Worm (Caenorhabditis elegans) whole organism, early embryonic: Measurements from ENCODE around the gene nlp-57.

Experiments used
- F13C5.2 ChIP-seq: sonication (generic microtip); optimal IDR thresholded peaks from 2 replicates; lab custom pipeline; 2017; ENCODE audit warnings: mild to moderate bottlenecking, missing genetic modification characterization, inconsistent platforms, missing compliant biosample characterization
- aly-1 ChIP-seq: sonication (generic microtip); optimal IDR thresholded peaks from 2 replicates; lab custom pipeline; 2016; ENCODE audit warnings: missing genetic modification characterization, missing compliant biosample characterization
- ama-1 ChIP-seq: fragments of 150-350 bp; optimal IDR thresholded peaks from 2 replicates; lab custom pipeline; 2014
- ceh-13 ChIP-seq: fragments of 200-800 bp; sonication (Bioruptor generic); optimal IDR thresholded peaks from 2 replicates; lab custom pipeline; 2018; ENCODE audit warnings: mild to moderate bottlenecking, missing genetic modification characterization, missing compliant biosample characterization
- ets-7 ChIP-seq: sonication (generic microtip); optimal IDR thresholded peaks from 2 replicates; lab custom pipeline; 2016; ENCODE audit warnings: missing genotype, missing genetic modification characterization, missing compliant biosample characterization
- flt-1 ChIP-seq: fragments of 200-800 bp; sonication (Bioruptor generic); IDR thresholded peaks from 2 replicates; pipeline ENCODE4 v1.3.6; 2022; ENCODE audit warnings: missing genetic modification characterization, missing compliant biosample characterization
- hnd-1 ChIP-seq: sonication (generic microtip); optimal IDR thresholded peaks from 2 replicates; lab custom pipeline; 2016; ENCODE audit warnings: missing genetic modification characterization, missing compliant biosample characterization
- pes-1 ChIP-seq: fragments of 200-800 bp; sonication (Bioruptor generic); IDR thresholded peaks from 2 replicates; pipeline ENCODE4 v1.3.6; 2022; ENCODE audit warnings: missing genetic modification reagents, missing genetic modification characterization, missing compliant biosample characterization
- sea-1 ChIP-seq: fragments of 200-800 bp; sonication (Bioruptor generic); conservative IDR thresholded peaks from 2 replicates; pipeline ENCODE4 v1.3.6; 2022; ENCODE audit warnings: missing genetic modification characterization, missing compliant biosample characterization
- tbx-37 ChIP-seq: fragments of 200-800 bp; sonication (Bioruptor generic); conservative IDR thresholded peaks from 2 replicates; pipeline ENCODE4 v1.3.6; 2022; ENCODE audit warnings: missing genetic modification reagents, missing genetic modification characterization, missing compliant biosample characterization
- tra-4 ChIP-seq: sonication (generic microtip); optimal IDR thresholded peaks from 2 replicates; lab custom pipeline; 2017; ENCODE audit warnings: missing genetic modification characterization, missing compliant biosample characterization

- no peak for TF ChIP-seq ama-1 (lab: Kevin White, UChicago)
- no peak for TF ChIP-seq ceh-13 (GFP tag; lab: Kevin White, UChicago)
- TF ChIP-seq sea-1 (GFP tag; lab: Robert Waterston, UW) = no peak
- no peak for TF ChIP-seq flt-1 (GFP tag; lab: Robert Waterston, UW)
- no peak for TF ChIP-seq hnd-1 (tag; lab: Kevin White, UChicago)
- TF ChIP-seq F13C5.2 (tag; lab: Kevin White, UChicago) = no peak
- TF ChIP-seq tbx-37 (GFP tag; lab: Robert Waterston, UW) = no peak
- no peak for TF ChIP-seq tra-4 (tag; lab: Kevin White, UChicago)
- TF ChIP-seq pes-1 (GFP tag; lab: Robert Waterston, UW) = no peak
- TF ChIP-seq aly-1 (tag; lab: Kevin White, UChicago) = no peak
- no peak for TF ChIP-seq ets-7 (tag; lab: Kevin White, UChicago)
These were observed 7.4 kb downstream of the nlp-57 start, which contains the start of gene asm-2 for ce11 chrX:11324240-11324639.
